Worm (Caenorhabditis elegans) whole organism, young adult: ENCODE data around the gene EEED8.14.

Experiments used
- F23B12.7 ChIP-seq: sonication (generic microtip); optimal IDR thresholded peaks from 2 replicates; lab custom pipeline; 2017; ENCODE audit warnings: missing genetic modification characterization, mild to moderate bottlenecking, missing compliant biosample characterization, antibody characterized with exemption, moderate library complexity; ENCODE audit not compliant: insufficient read depth
- Y67H2A.10 ChIP-seq: fragments of 200-800 bp; sonication (Bioruptor generic); conservative IDR thresholded peaks from 2 replicates; pipeline ENCODE4 v1.3.6; 2022; ENCODE audit warnings: missing genetic modification reagents, missing genetic modification characterization, missing compliant biosample characterization
- cebp-1 ChIP-seq, 2 experiments: fragments of 200-800 bp in 1 of 2; sonication (Bioruptor generic) in 1 of 2; sonication (generic microtip) in 1 of 2; IDR thresholded peaks in 1 of 2; optimal IDR thresholded peaks in 1 of 2; 2 replicates each; pipeline versions ENCODE4 v1.3.6 to Lab custom; 2017 to 2022; ENCODE audit warnings: missing compliant biosample characterization in 2 of 2, missing genetic modification characterization in 2 of 2, mild to moderate bottlenecking in 1 of 2, missing genetic modification reagents in 1 of 2, moderate library complexity in 1 of 2
- hsf-1 ChIP-seq: fragments of 200-800 bp; sonication (Bioruptor generic); IDR thresholded peaks from 2 replicates; pipeline ENCODE4 v1.3.6; 2022; ENCODE audit warnings: missing genetic modification reagents, missing genetic modification characterization, missing compliant biosample characterization
- madf-6 ChIP-seq: fragments of 200-800 bp; sonication (Bioruptor generic); IDR thresholded peaks from 2 replicates; pipeline ENCODE4 v1.3.6; 2022; ENCODE audit warnings: missing genetic modification reagents, missing genetic modification characterization, missing compliant biosample characterization
- somi-1 ChIP-seq: fragments of 200-800 bp; sonication (Bioruptor generic); optimal IDR thresholded peaks from 2 replicates; lab custom pipeline; 2018; ENCODE audit warnings: mild to moderate bottlenecking, missing genetic modification characterization, missing compliant biosample characterization
- tlf-1 ChIP-seq: fragments of 200-800 bp; sonication (Bioruptor generic); optimal IDR thresholded peaks from 2 replicates; lab custom pipeline; 2018; ENCODE audit warnings: mild to moderate bottlenecking, missing genetic modification characterization, missing compliant biosample characterization
- unc-130 ChIP-seq: sonication (generic microtip); optimal IDR thresholded peaks from 2 replicates; lab custom pipeline; 2016; ENCODE audit warnings: missing genetic modification reagents, missing genetic modification characterization, missing compliant biosample characterization
- ztf-26 ChIP-seq: sonication (generic microtip); optimal IDR thresholded peaks from 2 replicates; lab custom pipeline; 2017; ENCODE audit warnings: missing genetic modification characterization, missing compliant biosample characterization
- ztf-6 ChIP-seq: fragments of 200-800 bp; sonication (Bioruptor generic); IDR thresholded peaks from 2 replicates; pipeline ENCODE4 v1.3.6; 2022; ENCODE audit warnings: missing genetic modification reagents, missing genetic modification characterization, missing compliant biosample characterization

ce11 chrII:5393090-5393489 lies 20.8 kb downstream of the EEED8.14 start, which contains the start of gene brap-2:
- TF ChIP-seq cebp-1 (GFP tag; IDR thresholded peaks at IDR 0.05; lab: Robert Waterston, UW) (no peak), cebp-1 (tag; optimal IDR thresholded peaks at IDR 0.05; lab: Kevin White, UChicago) (no peak), tlf-1 (GFP tag; lab: Kevin White, UChicago) (no peak), somi-1 (no peak), ztf-26 (tag; lab: Kevin White, UChicago) (no peak), madf-6 (no peak), hsf-1 (no peak), ztf-6 (GFP tag; lab: Robert Waterston, UW) (no peak), F23B12.7 (tag; lab: Kevin White, UChicago) (no peak), unc-130 (GFP tag; lab: Kevin White, UChicago) (no peak), Y67H2A.10 (GFP tag; lab: Robert Waterston, UW) (no peak)
